Fruit fly (Drosophila melanogaster): Measurements from ENCODE around the gene CG43082.

The CG43082 gene

DNA sequence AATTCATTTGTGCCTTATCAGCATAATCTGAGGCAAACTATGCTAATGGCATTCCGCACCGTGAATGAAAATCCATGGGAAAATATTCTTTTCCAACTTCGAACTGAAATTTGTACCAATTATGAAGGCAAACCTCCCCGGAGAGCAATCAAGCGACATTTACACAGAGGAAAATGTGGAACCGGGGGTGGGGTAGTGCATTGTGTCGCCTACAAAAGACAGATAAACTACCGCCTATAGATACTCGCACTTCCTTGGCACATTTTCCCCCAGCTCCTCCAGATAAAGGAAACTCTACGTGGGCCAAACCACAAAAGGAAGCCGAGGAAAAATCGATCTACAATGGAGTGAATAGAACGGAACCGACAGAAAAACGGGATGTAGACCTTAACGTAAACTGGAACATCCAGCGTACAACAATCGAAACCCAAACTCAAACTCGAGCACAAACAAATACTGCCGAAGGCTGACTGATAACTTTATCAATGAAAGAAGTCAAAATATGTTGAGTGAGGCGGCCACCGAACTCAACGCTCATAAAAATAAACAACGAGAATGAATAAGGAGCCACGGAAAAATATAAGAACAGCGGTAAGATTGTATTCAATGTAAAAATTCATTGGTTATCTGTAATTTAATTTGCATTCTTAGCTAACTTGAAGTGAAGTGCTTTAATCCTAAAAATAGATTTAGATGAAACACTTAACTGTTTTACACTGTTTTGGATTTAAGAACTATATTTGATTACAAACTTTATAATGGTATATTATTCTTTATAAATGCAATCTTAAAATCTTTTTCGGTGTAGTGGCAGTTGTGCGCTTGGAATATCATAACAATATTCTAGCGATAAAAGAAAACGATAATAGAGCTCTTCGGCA lies 29.3 kb downstream of the CG43082 start (continued):
- TF ChIP-seq ap (GFP tag; IDR thresholded peaks at IDR 0.05), result no peak
- no peak for TF ChIP-seq ci (GFP tag; IDR thresholded peaks at IDR 0.05)
- peak; percentile 28 for TF ChIP-seq Vsx1 (GFP tag; optimal IDR thresholded peaks at IDR 0.05)
- no peak for TF ChIP-seq CG1647 (GFP tag; optimal IDR thresholded peaks at IDR 0.05)
- TF ChIP-seq Taf1 (GFP tag; IDR thresholded peaks at IDR 0.05), result no peak
- no peak for TF ChIP-seq CG13894 (tag; optimal IDR thresholded peaks at IDR 0.05)
- TF ChIP-seq CG3281 (GFP tag; optimal IDR thresholded peaks at IDR 0.05), result peak; percentile 19
- TF ChIP-seq CG1603 (tag; optimal IDR thresholded peaks at IDR 0.05), result peak; percentile 56
- TF ChIP-seq scrt (GFP tag; optimal IDR thresholded peaks at IDR 0.05), result peak; percentile 18
- TF ChIP-seq Bteb2 (GFP tag; optimal IDR thresholded peaks at IDR 0.05), result no peak
- TF ChIP-seq grau (tag; optimal IDR thresholded peaks at IDR 0.05), result peak; percentile 60
- peak; percentile 73 for TF ChIP-seq tap (tag; optimal IDR thresholded peaks at IDR 0.05)
- peak; percentile 30 for TF ChIP-seq CG13296 (GFP tag; optimal IDR thresholded peaks at IDR 0.05)
- no peak for TF ChIP-seq Drgx (GFP tag; IDR thresholded peaks at IDR 0.05)
- no peak for TF ChIP-seq Scr (GFP tag; IDR thresholded peaks at IDR 0.05; ENCODE audit: partially characterized antibody)
- peak; percentile 64 for TF ChIP-seq CG2712 (tag; optimal IDR thresholded peaks at IDR 0.05)
- no peak for TF ChIP-seq mld (GFP tag; IDR thresholded peaks at IDR 0.05; ENCODE audit: partially characterized antibody)
- no peak for TF ChIP-seq CG5180 (GFP tag; optimal IDR thresholded peaks at IDR 0.05)
- peak; percentile 43; the same call in 1 of the 2 replicates for TF ChIP-seq sisA (GFP tag; IDR thresholded peaks at IDR 0.05)
- TF ChIP-seq fd102C (GFP tag; optimal IDR thresholded peaks at IDR 0.05), result no peak
- TF ChIP-seq CG15269 (tag; optimal IDR thresholded peaks at IDR 0.05), result peak; percentile 20
- no peak for TF ChIP-seq Trl (optimal IDR thresholded peaks at IDR 0.05)
- TF ChIP-seq Trl (GFP tag; optimal IDR thresholded peaks at IDR 0.05), result no peak
- no peak for TF ChIP-seq al (GFP tag; IDR thresholded peaks at IDR 0.05)
- no peak for TF ChIP-seq Nf-YC (tag; optimal IDR thresholded peaks at IDR 0.05)
- TF ChIP-seq bcd (GFP tag; optimal IDR thresholded peaks at IDR 0.05), result peak; percentile 37
- TF ChIP-seq GATAe (GFP tag; conservative IDR thresholded peaks at IDR 0.05), result no peak
- TF ChIP-seq CG6254 (GFP tag; optimal IDR thresholded peaks at IDR 0.05), result peak; percentile 63
- peak; percentile 14 for TF ChIP-seq pros (GFP tag; optimal IDR thresholded peaks at IDR 0.05)
- TF ChIP-seq unpg (GFP tag; optimal IDR thresholded peaks at IDR 0.05), result peak; percentile 67
- TF ChIP-seq her (GFP tag; optimal IDR thresholded peaks at IDR 0.05), result no peak
- TF ChIP-seq CG11696 (GFP tag; IDR thresholded peaks at IDR 0.05), result no peak
- TF ChIP-seq dimm (GFP tag; IDR thresholded peaks at IDR 0.05), result no peak
- no peak for TF ChIP-seq CG6765 (GFP tag; optimal IDR thresholded peaks at IDR 0.05)
- peak; percentile 72 for TF ChIP-seq CG17829 (tag; optimal IDR thresholded peaks at IDR 0.05)
- TF ChIP-seq ind (GFP tag; optimal IDR thresholded peaks at IDR 0.05), result peak; percentile 11
- TF ChIP-seq Oaz (GFP tag; IDR thresholded peaks at IDR 0.05), result peak; percentile 53
- TF ChIP-seq gro (GFP tag; optimal IDR thresholded peaks at IDR 0.05), result no peak
- peak; percentile 44 for TF ChIP-seq CoRest (tag; optimal IDR thresholded peaks at IDR 0.05)
- no peak for TF ChIP-seq E2f2 (GFP tag; IDR thresholded peaks at IDR 0.05)
- TF ChIP-seq slp2 (GFP tag; optimal IDR thresholded peaks at IDR 0.05), result no peak
- peak; percentile 83 for TF ChIP-seq gem (tag; optimal IDR thresholded peaks at IDR 0.05)
- TF ChIP-seq ken (GFP tag; IDR thresholded peaks at IDR 0.05), result 0 out of 3 replicates have a peak, but pooled peaks have one; percentile 7
- TF ChIP-seq pan (optimal IDR thresholded peaks at IDR 0.05), result no peak
- TF ChIP-seq pan (GFP tag; optimal IDR thresholded peaks at IDR 0.05 in 1 of 2, IDR thresholded peaks at IDR 0.05 in 1 of 2), result no peak
- TF ChIP-seq salm (tag; optimal IDR thresholded peaks at IDR 0.05), result peak; percentile 52
- no peak for TF ChIP-seq Dip3 (GFP tag; optimal IDR thresholded peaks at IDR 0.05)
- TF ChIP-seq Hr39 (optimal IDR thresholded peaks at IDR 0.05), result no peak
- no peak for TF ChIP-seq HmgD (GFP tag; optimal IDR thresholded peaks at IDR 0.05)
- peak; percentile 67 for TF ChIP-seq CG30020 (tag; optimal IDR thresholded peaks at IDR 0.05)
